Worm (Caenorhabditis elegans): ENCODE data around the gene Y38C1BA.1.

The Y38C1BA.1 gene

ce11 chrIV:1753481-1753880, 50.3 kb downstream of the Y38C1BA.1 start, which contains the start of gene Y41D4A.3:
TSS of gene Y41D4A.3 (plus strand) at chrIV:1753781.
- TF ChIP-seq pag-3 (tag; optimal IDR thresholded peaks at IDR 0.05; ENCODE audit: borderline replicate concordance, insufficient read depth) = no peak
- TF ChIP-seq nhr-90 (tag; optimal IDR thresholded peaks at IDR 0.05; ENCODE audit: poor library complexity) = no peak
- no peak for TF ChIP-seq blmp-1 (tag; optimal IDR thresholded peaks at IDR 0.05)
- TF ChIP-seq mdl-1 (tag; optimal IDR thresholded peaks at IDR 0.05) = no peak
- TF ChIP-seq xbp-1 (tag; optimal IDR thresholded peaks at IDR 0.05) = no peak
- no peak for TF ChIP-seq unc-86 (tag; optimal IDR thresholded peaks at IDR 0.05)
- TF ChIP-seq elt-2 (tag; optimal IDR thresholded peaks at IDR 0.05) = no peak
- TF ChIP-seq tlp-1 (tag; optimal IDR thresholded peaks at IDR 0.05) = no peak

DNA sequence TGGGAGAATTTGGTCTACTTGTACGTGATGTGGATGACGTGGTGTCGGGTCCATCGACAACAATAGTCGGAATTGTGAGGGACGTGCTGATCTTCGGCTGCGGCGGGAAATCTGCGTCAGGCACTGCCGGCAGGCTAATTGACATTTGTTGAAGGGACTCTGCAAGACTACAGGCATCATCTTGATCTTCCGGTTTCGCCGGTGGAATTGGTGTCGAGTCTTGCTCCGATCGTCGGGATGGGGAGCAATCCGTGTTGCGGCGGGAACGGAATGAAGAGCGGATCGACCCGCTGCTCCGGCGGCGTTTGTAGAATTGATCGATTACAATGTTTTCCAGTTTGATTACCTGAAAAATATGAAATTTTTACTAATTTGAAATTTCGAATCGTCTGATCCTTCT, 51.3 kb downstream of the Y38C1BA.1 start:
- TF ChIP-seq elt-2 (tag; optimal IDR thresholded peaks at IDR 0.05) (no peak), blmp-1 (tag; optimal IDR thresholded peaks at IDR 0.05) (no peak), zag-1 (tag; optimal IDR thresholded peaks at IDR 0.05) (no peak), efl-1 (optimal IDR thresholded peaks at IDR 0.05) (no peak), efl-1 (GFP tag; optimal IDR thresholded peaks at IDR 0.05 in 1 of 2) (peak in 1 of 2 experiments; percentile 18)

All from whole organism, L1 larva.